Fruit fly (Drosophila melanogaster) whole organism, embryonic: ENCODE results near the gene 14-3-3epsilon.

Experiments
- ATbp ChIP-seq: fragments of 200-800 bp; sonication (Bioruptor generic); optimal IDR thresholded peaks from 2 replicates; lab custom pipeline; 2017; ENCODE audit warnings: missing biosample characterization, mild to moderate bottlenecking, missing genetic modification characterization, missing genetic modification reagents
- CG10366 ChIP-seq: fragments of 200-800 bp; sonication (Bioruptor generic); IDR thresholded peaks from 2 replicates; pipeline ENCODE4 v1.3.6; 2022; ENCODE audit warnings: missing biosample characterization, missing genetic modification characterization
- CG11085 ChIP-seq: fragments of 200-800 bp; sonication (Bioruptor generic); IDR thresholded peaks from 2 replicates; pipeline ENCODE4 v1.3.6; 2022; ENCODE audit warnings: missing biosample characterization, missing genetic modification characterization
- CG13424 ChIP-seq: fragments of 200-800 bp; sonication (Bioruptor generic); optimal IDR thresholded peaks from 2 replicates; lab custom pipeline; 2019; ENCODE audit warnings: missing biosample characterization, mild to moderate bottlenecking, missing genetic modification characterization, moderate library complexity
- CG14860 ChIP-seq: fragments of 200-800 bp; sonication (Bioruptor generic); IDR thresholded peaks from 3 replicates; pipeline ENCODE4 v1.3.6; 2022; ENCODE audit warnings: missing biosample characterization, missing genetic modification characterization; ENCODE audit not compliant: partially characterized antibody
- CG16779 ChIP-seq: fragments of 200-800 bp; sonication (Bioruptor generic); IDR thresholded peaks from 2 replicates; pipeline ENCODE4 v1.3.6; 2022; ENCODE audit warnings: missing biosample characterization, missing genetic modification characterization
- CG17328 ChIP-seq: fragments of 200-800 bp; sonication (Bioruptor generic); IDR thresholded peaks from 2 replicates; pipeline ENCODE4 v1.3.6; 2022; ENCODE audit warnings: missing biosample characterization, missing genetic modification characterization
- CG17359 ChIP-seq: fragments of 200-800 bp; sonication (Bioruptor generic); optimal IDR thresholded peaks from 3 replicates; lab custom pipeline; 2018; ENCODE audit warnings: missing biosample characterization, mild to moderate bottlenecking, missing genetic modification characterization, moderate library complexity
- CG17829 ChIP-seq: fragments of 200-800 bp; optimal IDR thresholded peaks from 2 replicates; lab custom pipeline; 2019; ENCODE audit warnings: missing biosample characterization, mild to moderate bottlenecking, missing genetic modification characterization, moderate library complexity
- CG18011 ChIP-seq: fragments of 200-800 bp; sonication (Bioruptor generic); optimal IDR thresholded peaks from 2 replicates; lab custom pipeline; 2017; ENCODE audit warnings: missing biosample characterization, missing genetic modification characterization, mild to moderate bottlenecking, moderate library complexity, missing genotype
- CG2116 ChIP-seq: fragments of 200-800 bp; sonication (Bioruptor generic); optimal IDR thresholded peaks from 3 replicates; lab custom pipeline; 2018; ENCODE audit warnings: missing biosample characterization, mild to moderate bottlenecking, missing genetic modification characterization
- CG2875 ChIP-seq: fragments of 200-800 bp; sonication (Bioruptor generic); optimal IDR thresholded peaks from 2 replicates; lab custom pipeline; 2017; ENCODE audit warnings: missing biosample characterization, mild to moderate bottlenecking, missing genetic modification characterization, missing genetic modification reagents
- CG30403 ChIP-seq: fragments of 200-800 bp; sonication (Bioruptor generic); optimal IDR thresholded peaks from 3 replicates; lab custom pipeline; 2016; ENCODE audit warnings: missing biosample characterization, missing genetic modification characterization
- CG32767 ChIP-seq: fragments of 200-800 bp; sonication (Bioruptor generic); IDR thresholded peaks from 2 replicates; pipeline ENCODE4 v1.3.6; 2022; ENCODE audit warnings: missing biosample characterization, missing genetic modification characterization
- CG32772 ChIP-seq: fragments of 200-800 bp; sonication (Bioruptor generic); IDR thresholded peaks from 2 replicates; pipeline ENCODE4 v1.3.6; 2022; ENCODE audit warnings: missing biosample characterization, missing genetic modification characterization
- CG33557 ChIP-seq: fragments of 200-800 bp; sonication (Bioruptor generic); optimal IDR thresholded peaks from 2 replicates; lab custom pipeline; 2019; ENCODE audit warnings: missing biosample characterization, mild to moderate bottlenecking, missing genetic modification characterization, moderate library complexity
- CG43689 ChIP-seq: fragments of 200-800 bp; sonication (Bioruptor generic); IDR thresholded peaks from 2 replicates; pipeline ENCODE4 v1.3.6; 2022; ENCODE audit warnings: missing biosample characterization, missing genetic modification characterization
- CG6254 ChIP-seq: fragments of 200-800 bp; sonication (Bioruptor generic); optimal IDR thresholded peaks from 3 replicates; lab custom pipeline; 2017; ENCODE audit warnings: mild to moderate bottlenecking, missing biosample characterization, missing genetic modification reagents, missing genetic modification characterization
- CG8089 ChIP-seq: fragments of 200-800 bp; sonication (Bioruptor generic); optimal IDR thresholded peaks from 3 replicates; lab custom pipeline; 2016; ENCODE audit warnings: missing biosample characterization, missing genetic modification characterization
- CTCF ChIP-seq: fragments of 200-800 bp; sonication (Bioruptor generic); optimal IDR thresholded peaks from 2 replicates; lab custom pipeline; 2017; ENCODE audit warnings: missing biosample characterization, mild to moderate bottlenecking, missing genetic modification characterization, moderate library complexity
- Dp ChIP-seq: fragments of 200-800 bp; sonication (Bioruptor generic); optimal IDR thresholded peaks from 2 replicates; lab custom pipeline; 2018; ENCODE audit warnings: missing biosample characterization, mild to moderate bottlenecking, missing genetic modification characterization, moderate library complexity
- Ets65A ChIP-seq: fragments of 200-800 bp; sonication (Bioruptor generic); peaks from one replicate; lab custom pipeline; 2016; ENCODE audit warnings: missing biosample characterization, missing genetic modification characterization
- Fer3 ChIP-seq: fragments of 200-800 bp; sonication (Bioruptor generic); optimal IDR thresholded peaks from 2 replicates; lab custom pipeline; 2018; ENCODE audit warnings: missing biosample characterization, mild to moderate bottlenecking, missing genetic modification characterization, moderate library complexity
- Hr3 ChIP-seq: fragments of 200-800 bp; sonication (Bioruptor generic); optimal IDR thresholded peaks from 3 replicates; lab custom pipeline; 2016; ENCODE audit warnings: missing biosample characterization, missing genetic modification characterization
- Hr39 ChIP-seq: fragments of >200 bp; optimal IDR thresholded peaks from 2 replicates; lab custom pipeline; 2017
- MBD-R2 ChIP-seq: fragments of 200-800 bp; sonication (Bioruptor generic); IDR thresholded peaks from 2 replicates; pipeline ENCODE4 v1.3.6; 2022; ENCODE audit warnings: missing biosample characterization, missing genetic modification characterization
- Myb ChIP-seq: fragments of 200-800 bp; sonication (Bioruptor generic); optimal IDR thresholded peaks from 2 replicates; lab custom pipeline; 2016; ENCODE audit warnings: missing biosample characterization, missing genetic modification characterization
- Nf-YA ChIP-seq: fragments of 200-800 bp; sonication (Bioruptor generic); IDR thresholded peaks from 2 replicates; pipeline ENCODE4 v1.3.6; 2022; ENCODE audit warnings: missing biosample characterization, missing genetic modification characterization
- aop ChIP-seq: fragments of 200-800 bp; sonication (Bioruptor generic); IDR thresholded peaks from 2 replicates; pipeline ENCODE4 v1.3.6; 2022; ENCODE audit warnings: missing biosample characterization, missing genetic modification characterization
- ase ChIP-seq: fragments of 200-800 bp; sonication (Bioruptor generic); IDR thresholded peaks from 3 replicates; pipeline ENCODE4 v1.3.6; 2022; ENCODE audit warnings: missing biosample characterization, missing genetic modification characterization
- az2 ChIP-seq: fragments of 200-800 bp; sonication (Bioruptor generic); optimal IDR thresholded peaks from 3 replicates; lab custom pipeline; 2016; ENCODE audit warnings: missing biosample characterization, missing genetic modification characterization
- da ChIP-seq: fragments of 200-800 bp; sonication (Bioruptor generic); optimal IDR thresholded peaks from 2 replicates; lab custom pipeline; 2016; ENCODE audit warnings: missing biosample characterization, missing genetic modification characterization
- dpn ChIP-seq, 2 experiments: fragments of 200-800 bp; sonication (Bioruptor generic); optimal IDR thresholded peaks; 3 replicates each; lab custom pipeline; 2016; ENCODE audit warnings: missing biosample characterization in 2 of 2, missing genetic modification characterization in 2 of 2
- fd3F ChIP-seq: fragments of 200-800 bp; sonication (Bioruptor generic); optimal IDR thresholded peaks from 2 replicates; lab custom pipeline; 2018; ENCODE audit warnings: missing biosample characterization, mild to moderate bottlenecking, missing genetic modification characterization, moderate library complexity
- lbe ChIP-seq: fragments of 200-800 bp; sonication (Bioruptor generic); optimal IDR thresholded peaks from 2 replicates; lab custom pipeline; 2016; ENCODE audit warnings: missing biosample characterization, mild to moderate bottlenecking, missing genetic modification characterization
- lola ChIP-seq, 3 experiments: fragments of >200 bp in 2 of 3; fragments of 200-800 bp in 1 of 3; sonication (Bioruptor generic) in 1 of 3; optimal IDR thresholded peaks; 2 replicates each; lab custom pipeline; 2017 to 2019; ENCODE audit warnings: missing biosample characterization in 3 of 3, missing genetic modification characterization in 3 of 3, mild to moderate bottlenecking in 1 of 3, moderate library complexity in 1 of 3
- lov ChIP-seq, 2 experiments: fragments of 200-800 bp in 1 of 2; fragments of >200 bp in 1 of 2; sonication (Bioruptor generic) in 1 of 2; IDR thresholded peaks in 1 of 2; optimal IDR thresholded peaks in 1 of 2; 2 replicates in 1 of 2; 3 replicates in 1 of 2; pipeline versions ENCODE4 v1.3.6 to Lab custom; 2017 to 2022; ENCODE audit warnings: missing biosample characterization in 1 of 2, missing genetic modification characterization in 1 of 2
- maf-S ChIP-seq: fragments of 200-800 bp; sonication (Bioruptor generic); optimal IDR thresholded peaks from 2 replicates; lab custom pipeline; 2016; ENCODE audit warnings: missing biosample characterization, missing genetic modification characterization
- oc ChIP-seq: fragments of 200-800 bp; sonication (Bioruptor generic); optimal IDR thresholded peaks from 2 replicates; lab custom pipeline; 2018; ENCODE audit warnings: missing biosample characterization, mild to moderate bottlenecking, missing genetic modification characterization, moderate library complexity
- pb ChIP-seq: fragments of 200-800 bp; sonication (Bioruptor generic); optimal IDR thresholded peaks from 3 replicates; lab custom pipeline; 2016; ENCODE audit warnings: missing biosample characterization, missing genetic modification characterization
- pho ChIP-seq: fragments of 200-800 bp; sonication (Bioruptor generic); optimal IDR thresholded peaks from 2 replicates; lab custom pipeline; 2016; ENCODE audit warnings: missing biosample characterization, missing genetic modification characterization
- phol ChIP-seq: fragments of 200-800 bp; sonication (Bioruptor generic); optimal IDR thresholded peaks from 3 replicates; lab custom pipeline; 2018; ENCODE audit warnings: missing biosample characterization, mild to moderate bottlenecking, missing genetic modification characterization, moderate library complexity
- row ChIP-seq: fragments of 200-800 bp; sonication (Bioruptor generic); IDR thresholded peaks from 3 replicates; pipeline ENCODE4 v1.3.6; 2022; ENCODE audit warnings: missing biosample characterization, missing genetic modification characterization
- scrt ChIP-seq: fragments of 200-800 bp; sonication (Bioruptor generic); optimal IDR thresholded peaks from 2 replicates; lab custom pipeline; 2018; ENCODE audit warnings: missing biosample characterization, mild to moderate bottlenecking, missing genetic modification characterization, moderate library complexity
- sens ChIP-seq: fragments of 200-800 bp; sonication (Bioruptor generic); peaks from one replicate; lab custom pipeline; 2016; ENCODE audit warnings: missing biosample characterization, missing genetic modification characterization
- sob ChIP-seq: fragments of 200-800 bp; sonication (Bioruptor generic); IDR thresholded peaks from 2 replicates; pipeline ENCODE4 v1.3.6; 2022; ENCODE audit warnings: missing biosample characterization, missing genetic modification characterization
- tio ChIP-seq: fragments of 200-800 bp; sonication (Bioruptor generic); optimal IDR thresholded peaks from 2 replicates; lab custom pipeline; 2017; ENCODE audit warnings: missing biosample characterization, missing genetic modification characterization, inconsistent platforms
- zfh1 ChIP-seq: fragments of 200-800 bp; sonication (Bioruptor generic); IDR thresholded peaks from 3 replicates; pipeline ENCODE4 v1.3.6; 2022; ENCODE audit warnings: missing biosample characterization, missing genetic modification characterization

Gene 14-3-3epsilon

DNA sequence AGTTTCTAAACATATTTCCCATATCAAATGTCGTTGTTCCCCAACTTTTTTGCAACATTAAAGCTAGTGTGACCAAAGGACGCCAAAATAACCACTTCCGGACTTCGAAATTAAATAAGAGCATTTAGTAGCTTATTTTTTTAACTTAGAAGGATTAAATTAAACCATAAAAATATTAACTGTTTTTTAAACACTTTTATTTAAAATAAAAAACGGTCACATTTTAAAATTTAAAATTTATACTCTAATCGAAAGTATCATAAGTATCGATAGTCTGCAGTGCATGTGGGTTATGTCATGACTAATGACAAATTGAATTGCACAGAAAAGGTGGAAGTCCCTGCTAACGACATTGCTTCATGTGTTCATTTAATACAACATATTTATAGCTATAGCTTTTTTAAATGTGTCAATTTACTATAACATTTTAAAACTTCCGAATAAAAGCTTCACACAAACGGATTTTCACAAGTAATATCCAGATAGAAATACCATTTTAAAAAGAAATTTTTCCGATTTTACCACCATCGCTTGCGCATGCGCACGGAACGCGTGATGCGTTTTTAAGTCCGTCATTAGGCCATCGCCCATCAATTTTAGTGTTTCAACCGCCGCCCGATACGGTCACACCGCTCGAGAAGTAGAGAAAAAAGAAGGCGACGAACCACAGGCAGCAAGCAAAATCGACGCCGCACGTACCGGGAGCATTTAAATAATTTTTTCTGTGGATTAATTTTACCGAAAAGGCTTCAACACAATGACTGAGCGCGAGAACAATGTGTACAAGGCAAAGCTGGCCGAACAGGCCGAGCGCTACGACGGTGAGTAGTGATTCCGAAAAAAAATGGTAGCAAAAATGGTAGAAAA is at the start of gene 14-3-3epsilon, which contains the start of gene CG7156 (continued):
- TF ChIP-seq lbe (GFP tag; lab: Kevin White, UChicago) (no peak), sob (GFP tag; lab: Robert Waterston, UW) (peak; percentile 20; the same call in 1 of the 2 replicates), Hr3 (peak; percentile 37), Dp (GFP tag; lab: Kevin White, UChicago) (peak; percentile 65), CG17829 (tag; lab: Kevin White, UChicago) (peak; percentile 16), CG10366 (GFP tag; lab: Robert Waterston, UW) (peak; percentile 32; the same call in 1 of the 2 replicates), az2 (GFP tag; lab: Kevin White, UChicago) (peak; percentile 66), da (no peak), CG43689 (GFP tag; lab: Robert Waterston, UW) (no peak), maf-S (GFP tag; lab: Kevin White, UChicago) (no peak), CG14860 (peak; percentile 22; the same call in 1 of the 3 replicates), CG17328 (GFP tag; lab: Robert Waterston, UW) (peak; percentile 69), row (GFP tag; lab: Robert Waterston, UW) (peak; percentile 35), ATbp (peak; percentile 3), dpn (GFP tag; optimal IDR thresholded peaks at IDR 0.05; lab: Kevin White, UChicago) (peak in 1 of 2 experiments; percentile 45), fd3F (peak; percentile 41), Fer3 (tag; lab: Kevin White, UChicago) (peak; percentile 51), CG2875 (GFP tag; lab: Kevin White, UChicago) (peak; percentile 15), oc (peak; percentile 8), CG6254 (GFP tag; lab: Kevin White, UChicago) (no peak), MBD-R2 (peak; percentile 57; the same call in 1 of the 2 replicates), CG33557 (GFP tag; lab: Kevin White, UChicago) (peak; percentile 6), CG11085 (GFP tag; lab: Robert Waterston, UW) (no peak), tio (GFP tag; lab: Kevin White, UChicago) (no peak), CG18011 (GFP tag; lab: Kevin White, UChicago) (peak; percentile 45), pb (GFP tag; lab: Kevin White, UChicago) (no peak), lov (optimal IDR thresholded peaks at IDR 0.05; lab: Kevin White, UChicago) (no peak), lov (GFP tag; IDR thresholded peaks at IDR 0.05; lab: Robert Waterston, UW) (0 out of 3 replicates have a peak, but pooled peaks have one; percentile 49), CG32767 (peak; percentile 63), ase (GFP tag; lab: Robert Waterston, UW) (0 out of 3 replicates have a peak, but pooled peaks have one; percentile 5), Ets65A (GFP tag; lab: Kevin White, UChicago) (peak; percentile 81), Nf-YA (GFP tag; lab: Robert Waterston, UW) (0 out of 2 replicates have a peak, but pooled peaks have one; percentile 5), Hr39 (lab: Kevin White, UChicago) (no peak), CG30403 (GFP tag; lab: Kevin White, UChicago) (peak; percentile 67), CTCF (peak; percentile 66), Myb (GFP tag; lab: Kevin White, UChicago) (peak; percentile 59), CG13424 (tag; lab: Kevin White, UChicago) (peak; percentile 26), CG17359 (tag; lab: Kevin White, UChicago) (peak; percentile 41), pho (GFP tag; lab: Kevin White, UChicago) (peak; percentile 13), CG8089 (GFP tag; lab: Kevin White, UChicago) (no peak), sens (GFP tag; lab: Kevin White, UChicago) (peak; percentile 91), phol (tag; lab: Kevin White, UChicago) (peak; percentile 82), aop (GFP tag; lab: Robert Waterston, UW) (0 out of 2 replicates have a peak, but pooled peaks have one; percentile 8), CG16779 (GFP tag; lab: Robert Waterston, UW) (no peak), scrt (GFP tag; lab: Kevin White, UChicago) (peak; percentile 10), lola (GFP tag; optimal IDR thresholded peaks at IDR 0.05; lab: Kevin White, UChicago) (peak in 1 of 3 experiments; percentile 57), CG2116 (GFP tag; lab: Kevin White, UChicago) (peak; percentile 88), zfh1 (GFP tag; lab: Robert Waterston, UW) (0 out of 3 replicates have a peak, but pooled peaks have one; percentile 37), CG32772 (GFP tag; lab: Robert Waterston, UW) (0 out of 2 replicates have a peak, but pooled peaks have one; percentile 25)
